Worm (Caenorhabditis elegans): ENCODE results near the gene C18A3.10.
A peak's percentile ranks its signal among the peaks of the same experiment; 100 is the strongest.

Gene C18A3.10

ce11 chrII:5717831-5718230 lies 2.2 kb upstream of the C18A3.10 start, which contains the start of gene zipt-3:
TSS of gene zipt-3 (plus strand) at chrII:5718131.
- TF ChIP-seq elt-2 (tag; optimal IDR thresholded peaks at IDR 0.05) = no peak
- TF ChIP-seq lsy-12 (tag; optimal IDR thresholded peaks at IDR 0.05) = no peak
- TF ChIP-seq nhr-237 (tag; optimal IDR thresholded peaks at IDR 0.05) = no peak
- TF ChIP-seq aly-2 (tag; optimal IDR thresholded peaks at IDR 0.05) = no peak
- TF ChIP-seq ceh-28 (tag; optimal IDR thresholded peaks at IDR 0.05) = no peak
- TF ChIP-seq elt-3 (tag; optimal IDR thresholded peaks at IDR 0.05) = no peak
- no peak for TF ChIP-seq lin-15B (tag; optimal IDR thresholded peaks at IDR 0.05)
- no peak for TF ChIP-seq egl-27 (tag; optimal IDR thresholded peaks at IDR 0.05)
- TF ChIP-seq nhr-11 (tag; optimal IDR thresholded peaks at IDR 0.05) = no peak
- no peak for TF ChIP-seq zag-1 (tag; optimal IDR thresholded peaks at IDR 0.05)
- no peak for TF ChIP-seq jun-1 (tag; optimal IDR thresholded peaks at IDR 0.05)
- no peak for TF ChIP-seq nhr-25 (tag; optimal IDR thresholded peaks at IDR 0.05)
- TF ChIP-seq mml-1 (tag; optimal IDR thresholded peaks at IDR 0.05) = no peak
- TF ChIP-seq ceh-16 (tag; optimal IDR thresholded peaks at IDR 0.05) = no peak
- TF ChIP-seq nhr-76 (tag; optimal IDR thresholded peaks at IDR 0.05) = no peak
- no peak for TF ChIP-seq unc-62 (GFP tag; optimal IDR thresholded peaks at IDR 0.05)
- no peak for TF ChIP-seq fkh-2 (tag; optimal IDR thresholded peaks at IDR 0.05)
- no peak for TF ChIP-seq nhr-28 (tag; optimal IDR thresholded peaks at IDR 0.05)

- no peak for TF ChIP-seq fkh-10 (GFP tag; optimal IDR thresholded peaks at IDR 0.05)
- TF ChIP-seq snpc-4 (tag; optimal IDR thresholded peaks at IDR 0.05) = peak; percentile 84
- TF ChIP-seq jun-1 (tag; optimal IDR thresholded peaks at IDR 0.05) = no peak
- TF ChIP-seq ZK546.5 (tag; optimal IDR thresholded peaks at IDR 0.05) = peak; percentile 61
- TF ChIP-seq zag-1 (tag; optimal IDR thresholded peaks at IDR 0.05) = no peak
- no peak for TF ChIP-seq nhr-76 (tag; optimal IDR thresholded peaks at IDR 0.05)
- peak; percentile 76 for TF ChIP-seq nhr-25 (tag; optimal IDR thresholded peaks at IDR 0.05)
- TF ChIP-seq daf-12 (tag; optimal IDR thresholded peaks at IDR 0.05) = no peak
- TF ChIP-seq ceh-9 (tag; optimal IDR thresholded peaks at IDR 0.05) = no peak
- TF ChIP-seq pha-4 (tag; optimal IDR thresholded peaks at IDR 0.05) = peak; percentile 78
- TF ChIP-seq lsy-12 (tag; optimal IDR thresholded peaks at IDR 0.05) = no peak
- TF ChIP-seq mdl-1 (tag; optimal IDR thresholded peaks at IDR 0.05) = no peak
- no peak for TF ChIP-seq aly-2 (tag; optimal IDR thresholded peaks at IDR 0.05)
- no peak for TF ChIP-seq mml-1 (tag; optimal IDR thresholded peaks at IDR 0.05)
- peak; percentile 76 for TF ChIP-seq elt-2 (tag; optimal IDR thresholded peaks at IDR 0.05)
- no peak for TF ChIP-seq ztf-11 (tag; optimal IDR thresholded peaks at IDR 0.05)
- TF ChIP-seq ztf-4 (tag; optimal IDR thresholded peaks at IDR 0.05) = no peak
- no peak for TF ChIP-seq ceh-16 (tag; optimal IDR thresholded peaks at IDR 0.05)
- no peak for TF ChIP-seq sea-2 (GFP tag; optimal IDR thresholded peaks at IDR 0.05)
- no peak for TF ChIP-seq R02D3.7 (tag; optimal IDR thresholded peaks at IDR 0.05)
- peak; percentile 47 for TF ChIP-seq hmg-11 (tag; optimal IDR thresholded peaks at IDR 0.05)
- TF ChIP-seq pqm-1 (tag; optimal IDR thresholded peaks at IDR 0.05) = no peak
- no peak for TF ChIP-seq unc-39 (tag; optimal IDR thresholded peaks at IDR 0.05)
- peak; percentile 86 for TF ChIP-seq lin-15B (tag; optimal IDR thresholded peaks at IDR 0.05)
- no peak for TF ChIP-seq nhr-12 (tag; optimal IDR thresholded peaks at IDR 0.05)
- no peak for TF ChIP-seq nhr-67 (tag; optimal IDR thresholded peaks at IDR 0.05)
- TF ChIP-seq fkh-2 (tag; optimal IDR thresholded peaks at IDR 0.05) = no peak
- TF ChIP-seq tbx-2 (tag; optimal IDR thresholded peaks at IDR 0.05) = no peak
- no peak for TF ChIP-seq elt-3 (tag; optimal IDR thresholded peaks at IDR 0.05)
- no peak for TF ChIP-seq egl-5 (tag; optimal IDR thresholded peaks at IDR 0.05)
- peak; percentile 12 for TF ChIP-seq skn-1 (tag; optimal IDR thresholded peaks at IDR 0.05)
- no peak for TF ChIP-seq nhr-28 (tag; optimal IDR thresholded peaks at IDR 0.05)
- TF ChIP-seq egl-27 (tag; optimal IDR thresholded peaks at IDR 0.05) = no peak
- TF ChIP-seq eor-1 (tag; optimal IDR thresholded peaks at IDR 0.05) = no peak
- peak; percentile 48 for TF ChIP-seq lin-39 (tag; optimal IDR thresholded peaks at IDR 0.05)
- TF ChIP-seq unc-62 (GFP tag; optimal IDR thresholded peaks at IDR 0.05) = no peak
- TF ChIP-seq ceh-82 (tag; optimal IDR thresholded peaks at IDR 0.05) = no peak
- TF ChIP-seq fos-1 (tag; optimal IDR thresholded peaks at IDR 0.05) = no peak
- peak; percentile 26 for TF ChIP-seq nhr-43 (tag; optimal IDR thresholded peaks at IDR 0.05; ENCODE audit: poor library complexity, severe bottlenecking)
- no peak for TF ChIP-seq ceh-28 (tag; optimal IDR thresholded peaks at IDR 0.05)
- TF ChIP-seq elt-1 (tag; optimal IDR thresholded peaks at IDR 0.05) = no peak
- TF ChIP-seq nfya-1 (tag; optimal IDR thresholded peaks at IDR 0.05; ENCODE audit: insufficient read depth) = peak; percentile 78
- no peak for TF ChIP-seq nhr-237 (tag; optimal IDR thresholded peaks at IDR 0.05)
- TF ChIP-seq nhr-77 (tag; optimal IDR thresholded peaks at IDR 0.05) = no peak
- no peak for TF ChIP-seq nhr-11 (tag; optimal IDR thresholded peaks at IDR 0.05)
- peak; percentile 61 for TF ChIP-seq ama-1 (optimal IDR thresholded peaks at IDR 0.05)
- peak; percentile 66 for TF ChIP-seq nhr-23 (tag; optimal IDR thresholded peaks at IDR 0.05)
These were observed 838 bp downstream of the C18A3.10 start, which contains the start of the genes tiar-1 and lelo-4 for ce11 chrII:5714807-5715206. TSS of gene tiar-1 (minus strand) at chrII:5714823. TSS of gene lelo-4 (plus strand) at chrII:5714924.
